Fruit fly (Drosophila melanogaster) whole organism, larva: ENCODE results near the gene PLCXD.

Experiments used
- noc ChIP-seq: fragments of 200-800 bp; sonication (Bioruptor generic); optimal IDR thresholded peaks from 3 replicates; lab custom pipeline; 2019; ENCODE audit warnings: missing biosample characterization, mild to moderate bottlenecking, missing genetic modification characterization, moderate library complexity

Gene PLCXD

DNA sequence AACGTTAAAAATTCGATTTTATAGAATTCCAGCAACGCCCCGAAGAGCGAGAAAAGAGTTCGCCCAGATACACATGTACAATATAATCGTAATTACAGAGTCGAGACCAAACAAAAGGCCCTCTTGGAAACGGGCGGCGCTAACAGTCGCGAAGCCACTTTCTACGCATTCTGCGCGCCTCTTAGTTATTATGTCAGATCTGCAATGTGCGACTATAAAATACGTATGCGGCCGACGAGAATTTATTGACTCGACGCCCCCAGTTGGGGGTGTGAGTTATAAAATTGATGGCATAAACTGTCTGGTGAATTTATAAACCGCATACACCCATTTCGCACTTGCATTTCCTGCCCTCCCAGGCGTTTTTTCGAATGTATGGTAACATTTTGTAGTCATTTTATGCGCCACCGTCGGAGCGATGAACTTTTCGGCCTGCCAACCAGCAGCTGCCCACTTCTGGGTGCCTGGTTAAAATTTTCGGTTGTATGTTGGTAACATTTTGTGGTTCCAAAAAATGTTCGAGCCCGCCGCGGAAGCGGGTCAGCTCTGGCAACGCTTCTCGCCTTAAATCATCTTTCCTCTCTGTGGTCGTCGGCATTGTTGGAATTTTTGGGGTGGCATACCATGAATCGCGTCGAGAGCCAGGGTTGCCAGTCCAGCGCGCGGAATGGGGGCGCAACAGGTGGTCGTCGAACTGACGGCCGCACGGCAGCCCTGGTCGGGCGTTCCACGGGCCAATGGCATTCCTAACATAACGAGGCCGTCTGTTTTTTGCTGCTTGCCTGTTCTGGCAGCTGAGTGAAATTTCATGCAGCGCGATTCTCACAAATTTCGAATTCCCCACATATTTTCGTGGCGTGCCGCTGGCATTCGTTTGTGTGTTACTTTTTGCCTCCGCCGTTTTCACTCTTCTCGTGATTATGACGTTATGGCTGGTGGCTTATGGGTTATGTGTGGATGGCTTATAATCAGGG, 37.2 kb upstream of the PLCXD start:
- TF ChIP-seq noc (tag; lab: Kevin White, UChicago) = peak; percentile 95

DNA sequence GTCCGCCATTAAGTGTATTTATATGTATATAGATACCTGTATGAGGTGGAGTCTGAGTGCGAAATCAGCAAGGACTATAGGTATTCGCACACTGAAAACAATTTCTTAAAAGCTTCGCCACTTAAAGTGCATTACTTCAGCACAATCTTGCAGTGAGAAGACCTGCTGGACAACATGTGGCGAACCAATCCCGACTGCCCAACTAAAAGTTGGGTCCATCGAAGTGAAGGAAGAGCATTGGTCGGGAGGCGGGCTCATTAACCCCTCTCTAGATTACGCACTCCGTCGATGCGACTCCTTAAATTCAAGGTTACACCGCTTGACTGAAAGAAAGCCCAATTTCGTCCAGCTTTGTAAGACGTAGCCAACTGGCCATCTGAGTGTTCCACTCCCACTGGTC, 36.0 kb upstream of the PLCXD start:
- TF ChIP-seq noc (tag; lab: Kevin White, UChicago) = no peak

DNA sequence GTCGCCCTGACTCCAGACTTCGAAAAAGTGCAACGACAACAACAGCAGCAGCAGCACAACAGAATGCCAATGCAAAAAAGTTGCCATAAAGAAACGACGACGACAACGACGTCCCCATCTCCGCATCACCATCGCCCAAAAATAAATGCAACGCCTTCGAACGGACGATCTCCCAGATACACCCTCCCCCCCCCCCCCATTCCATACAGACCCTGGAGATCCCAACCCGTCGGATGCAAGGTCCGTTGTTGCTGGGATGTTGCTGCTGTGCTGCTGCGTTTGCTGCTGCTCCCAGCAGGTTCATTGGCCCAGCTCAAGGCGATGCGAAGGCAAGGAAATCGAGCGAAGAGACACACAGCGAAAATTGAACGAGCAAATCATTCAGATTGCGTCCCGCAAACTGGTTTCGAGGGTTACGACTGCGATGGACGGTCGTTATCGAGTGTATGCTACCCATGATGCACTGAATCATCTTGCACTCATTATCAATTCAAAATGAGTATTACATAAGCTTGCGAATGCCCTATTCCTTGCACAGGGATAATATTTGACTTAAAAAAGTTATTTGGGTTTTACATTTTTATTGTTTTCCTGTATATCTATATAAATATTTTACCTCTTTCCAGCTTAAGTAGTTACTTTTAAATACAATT, 35.4 kb upstream of the PLCXD start:
- TF ChIP-seq noc (tag; lab: Kevin White, UChicago) = no peak

DNA sequence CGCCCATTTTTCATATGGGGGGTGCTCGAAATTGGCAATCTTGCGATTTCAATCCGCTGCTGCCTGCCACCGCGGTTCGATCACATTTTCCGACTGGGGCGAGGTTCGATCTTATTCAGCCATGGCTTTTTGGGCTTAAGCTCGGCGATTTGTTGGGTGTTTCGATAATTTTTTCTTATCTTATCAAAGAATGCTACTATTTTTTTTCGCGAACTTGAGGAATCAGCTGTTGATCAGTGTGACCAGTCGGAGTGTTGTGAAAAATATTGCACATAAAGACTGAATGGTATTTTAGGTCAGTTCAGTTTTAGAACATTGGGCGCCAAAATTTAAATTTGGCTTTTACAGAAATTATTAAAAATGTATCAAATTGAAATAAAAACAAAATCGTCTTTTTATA, 28.5 kb upstream of the PLCXD start, which contains the start of gene Wdr81:
Gene Wdr81, minus strand, starts transcription at position 226 of the 400 bp plus-strand sequence.
- TF ChIP-seq noc (tag; lab: Kevin White, UChicago) = no peak

DNA sequence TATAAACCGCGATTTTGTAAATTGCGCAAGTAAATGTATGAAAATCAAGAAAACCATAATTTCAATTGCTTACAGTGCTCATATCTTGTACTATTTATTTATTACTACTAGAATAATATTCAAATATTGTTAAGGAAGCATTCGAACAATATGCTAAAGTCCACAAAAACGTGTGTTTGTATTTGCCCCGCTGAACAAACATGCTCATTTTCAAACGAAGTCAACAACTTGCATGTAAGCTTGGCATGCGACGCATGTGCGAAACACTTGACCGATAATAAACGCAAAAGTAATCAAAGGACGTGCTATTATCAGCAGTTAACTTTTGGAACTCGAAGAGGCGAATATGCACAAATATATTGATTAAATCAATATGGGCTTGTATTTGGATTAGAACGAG, 28.0 kb upstream of the PLCXD start:
- TF ChIP-seq noc (tag; lab: Kevin White, UChicago) = no peak

DNA sequence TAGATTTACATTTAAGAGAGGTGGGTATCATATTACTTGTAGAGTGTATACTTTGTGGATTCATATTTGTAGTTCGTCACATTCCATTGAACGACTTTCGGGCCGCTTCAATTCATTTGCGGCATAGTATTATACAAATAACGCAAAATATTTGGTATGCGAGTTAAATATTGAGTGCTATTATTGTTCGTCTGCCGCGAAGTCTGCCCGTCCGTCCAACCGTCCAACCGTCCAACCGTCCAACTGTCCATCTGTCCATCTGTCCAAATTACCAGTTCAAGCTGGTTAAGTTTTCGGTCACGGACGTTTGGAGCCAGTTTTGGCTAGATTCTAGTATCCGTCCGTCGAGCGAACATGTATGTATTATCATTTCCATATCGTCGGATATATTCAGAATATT, 25.1 kb upstream of the PLCXD start:
- TF ChIP-seq noc (tag; lab: Kevin White, UChicago) = no peak

DNA sequence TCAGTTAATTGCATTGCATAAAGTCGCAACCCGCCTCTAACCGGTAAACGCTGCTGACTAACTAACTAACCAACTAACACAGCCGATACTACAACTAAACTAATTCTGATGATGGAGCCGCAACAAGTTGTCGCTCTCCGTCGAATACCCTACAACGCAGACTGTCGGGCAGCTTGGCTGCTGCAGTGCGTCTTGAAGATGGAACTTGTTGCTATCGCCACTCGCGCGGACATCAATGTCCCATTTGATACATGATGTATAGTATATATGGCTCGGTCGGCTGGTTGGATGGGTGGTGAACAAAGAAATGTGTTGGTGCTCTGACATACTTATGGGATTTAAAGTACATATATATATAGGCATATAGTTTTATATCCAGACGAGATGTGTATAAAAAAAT, 23.7 kb upstream of the PLCXD start:
- no peak for TF ChIP-seq noc (tag; lab: Kevin White, UChicago)

DNA sequence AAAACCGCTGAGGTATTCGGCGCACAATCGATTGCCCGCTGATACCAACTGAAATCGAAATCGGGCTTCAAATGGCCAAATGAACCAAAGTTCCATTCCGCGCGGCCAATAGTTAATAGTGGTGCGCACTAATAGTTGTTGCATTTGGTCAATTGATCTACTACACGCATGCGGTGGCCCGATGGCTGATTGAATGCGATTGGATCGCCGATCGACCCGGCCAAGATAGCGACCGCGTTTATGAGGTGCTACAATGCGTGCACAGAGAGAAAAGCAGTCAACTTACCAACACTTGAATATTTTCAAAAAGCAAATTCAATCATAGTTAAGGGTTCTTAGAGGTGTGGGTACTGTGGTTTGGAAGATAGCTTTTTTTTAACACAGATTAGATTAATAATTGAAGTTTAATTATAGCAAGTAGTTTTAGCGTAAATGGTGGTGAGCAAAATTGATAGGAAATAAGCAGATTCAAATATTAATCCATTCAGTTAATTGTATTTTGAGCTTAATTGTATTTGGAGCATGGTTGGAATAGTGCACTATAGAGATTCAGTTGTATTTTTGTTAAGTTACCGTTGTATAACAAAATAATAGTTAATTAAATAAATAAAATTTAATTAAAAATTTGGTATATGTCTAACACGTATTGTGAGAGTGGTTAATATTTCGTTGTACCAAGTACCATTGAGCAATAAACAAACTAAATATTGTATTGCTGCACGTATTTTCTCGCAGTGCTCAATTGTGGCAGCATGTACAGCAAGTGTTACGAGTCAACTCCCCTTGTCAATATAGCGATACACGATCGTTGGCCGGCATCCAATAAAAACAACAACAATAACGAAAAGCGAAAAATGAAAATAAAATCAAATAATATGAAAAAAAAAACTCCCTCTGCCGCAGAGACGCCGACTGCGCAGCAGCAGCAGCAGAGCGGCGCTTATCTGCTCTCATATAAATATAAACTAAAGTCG, 22.5 kb upstream of the PLCXD start:
- peak; percentile 51 for TF ChIP-seq noc (tag; lab: Kevin White, UChicago)

DNA sequence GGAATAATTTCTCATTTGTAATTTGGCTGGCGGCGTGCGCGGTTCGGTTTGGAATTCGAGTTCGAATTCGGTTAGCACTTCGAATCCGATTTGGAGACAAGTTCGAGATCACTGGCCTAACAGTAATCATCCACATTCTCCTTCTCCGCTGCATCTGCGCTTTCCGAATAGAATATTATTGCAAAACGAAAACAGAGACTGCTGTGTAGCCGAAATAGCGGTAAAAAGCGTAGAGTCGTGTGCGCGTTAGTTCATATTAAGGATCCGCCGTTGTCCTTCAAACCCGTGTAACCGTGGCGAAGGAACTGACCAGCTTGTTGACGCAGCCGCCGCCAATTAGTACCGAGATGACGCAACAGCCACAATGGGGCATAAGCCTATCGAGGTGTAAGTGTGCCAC, 21.8 kb upstream of the PLCXD start, which contains the start of gene dmGlut:
Gene dmGlut, plus strand, starts transcription at position 4 of the 400 bp plus-strand sequence.
- no peak for TF ChIP-seq noc (tag; lab: Kevin White, UChicago)

DNA sequence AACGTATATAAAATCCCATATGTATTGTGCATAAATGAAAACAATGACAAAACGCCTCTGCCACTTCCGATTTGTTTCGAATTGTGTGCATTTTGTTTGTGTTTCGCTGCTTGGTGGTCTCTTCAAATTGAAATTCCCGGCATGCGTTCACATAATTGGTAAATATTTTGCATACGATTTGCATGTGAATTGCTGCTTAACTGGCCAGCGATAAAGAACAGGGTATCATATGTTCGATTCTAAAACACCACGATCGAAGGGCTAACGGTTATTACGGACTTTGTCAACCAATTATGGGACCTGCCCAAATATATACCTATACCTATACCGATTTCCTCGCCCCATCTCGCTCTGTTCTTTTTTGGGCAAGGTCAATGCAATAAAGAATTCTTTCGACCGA, 21.1 kb upstream of the PLCXD start:
- TF ChIP-seq noc (tag; lab: Kevin White, UChicago) = no peak

DNA sequence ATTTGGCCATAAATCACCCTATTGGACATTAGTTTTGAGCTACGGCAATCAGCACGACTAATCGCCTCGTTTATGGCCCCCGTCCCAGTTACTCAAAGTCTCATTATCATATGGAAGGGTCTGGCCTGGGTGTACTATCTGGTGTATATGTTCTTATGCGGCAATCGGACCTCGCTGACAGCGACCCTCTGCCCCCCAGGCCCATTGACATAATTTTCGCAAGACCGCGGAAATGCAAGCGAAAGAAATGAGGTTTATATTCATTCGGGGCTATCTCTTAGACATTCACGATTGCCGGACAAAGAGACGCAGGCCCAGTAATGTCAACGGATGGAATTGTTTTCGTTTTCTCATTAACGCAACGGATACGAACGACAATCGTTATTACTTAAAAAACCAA, 20.4 kb upstream of the PLCXD start:
- no peak for TF ChIP-seq noc (tag; lab: Kevin White, UChicago)

DNA sequence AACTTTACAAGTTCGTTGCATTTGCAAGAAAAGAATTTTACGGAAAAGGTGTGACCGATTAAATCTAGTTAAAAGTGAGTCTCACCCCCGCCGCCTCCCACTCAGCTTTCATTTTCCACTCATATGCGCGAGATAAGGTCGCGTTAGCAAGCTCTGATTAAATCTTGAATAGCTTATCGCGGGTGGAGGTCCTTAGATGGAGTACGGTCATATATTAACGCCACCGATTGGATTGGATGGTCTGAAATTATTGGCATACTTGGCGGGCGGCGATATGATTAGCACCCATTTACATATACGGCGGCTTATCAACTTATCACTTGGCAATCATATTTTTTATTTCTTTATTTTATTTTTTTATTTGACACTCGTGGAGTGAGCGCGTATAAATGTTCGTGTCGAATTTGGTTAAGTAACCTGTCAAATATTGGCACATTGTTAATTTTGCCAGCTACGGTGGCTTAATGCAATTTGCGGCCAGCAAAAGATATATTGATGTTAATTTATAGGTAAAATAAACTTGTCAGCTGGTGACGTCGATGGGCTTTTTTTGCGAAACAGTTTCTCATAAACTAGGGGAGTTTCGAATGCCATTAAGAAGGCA, 19.5 kb upstream of the PLCXD start:
- peak; percentile 89 for TF ChIP-seq noc (tag; lab: Kevin White, UChicago)

DNA sequence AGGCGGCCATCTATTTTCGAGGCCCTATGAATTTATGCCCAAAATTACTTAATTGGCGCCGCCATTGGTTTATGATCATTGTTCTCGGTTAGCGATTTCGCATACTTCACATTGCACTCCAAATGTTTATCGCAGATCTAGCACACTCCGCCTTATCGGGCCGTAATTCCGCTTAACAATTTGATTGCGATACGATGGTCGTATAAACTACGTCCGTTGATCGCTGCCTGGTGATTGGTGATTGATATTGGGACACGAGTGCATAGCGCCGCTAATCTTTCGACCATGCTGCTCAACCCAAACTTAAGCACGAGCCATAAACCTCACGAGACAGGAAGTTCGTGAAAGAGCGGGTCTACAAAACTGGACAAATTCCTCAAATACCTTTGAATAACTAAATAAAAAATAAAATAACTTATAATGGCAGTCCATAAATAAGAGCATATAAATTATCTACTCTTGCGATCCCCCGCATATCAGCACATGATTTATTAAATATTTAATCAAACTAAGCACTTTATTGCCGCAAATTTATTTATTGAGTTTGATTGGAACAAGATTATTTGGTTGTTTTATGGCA, 18.6 kb upstream of the PLCXD start:
- TF ChIP-seq noc (tag; lab: Kevin White, UChicago) = peak; percentile 79

DNA sequence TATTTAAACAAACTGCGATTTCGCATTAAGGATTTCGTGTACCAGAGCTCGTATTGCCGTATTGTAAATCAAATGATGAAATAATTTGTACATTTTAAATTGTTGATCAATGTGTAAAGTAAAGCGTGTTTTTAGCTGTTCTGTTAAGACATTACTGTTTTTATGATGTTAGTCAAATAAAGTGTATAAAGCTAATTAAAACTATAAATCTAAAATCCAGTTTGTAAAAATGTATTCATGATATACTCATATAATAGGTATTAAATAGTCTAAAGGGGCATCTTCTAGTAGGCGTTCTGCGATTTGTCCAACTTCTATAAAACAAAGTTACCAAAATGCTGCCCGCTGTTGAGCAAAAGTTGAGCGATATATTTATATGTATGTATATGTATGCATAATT, 15.3 kb upstream of the PLCXD start, which contains the start of gene CG18788:
Gene CG18788, plus strand, starts transcription at position 301 of the 400 bp plus-strand sequence.
- TF ChIP-seq noc (tag; lab: Kevin White, UChicago) = no peak
